Worm (Caenorhabditis elegans) whole organism, L4 larva: ENCODE measurements around the gene lin-13.
A peak's percentile ranks its signal among the peaks of the same experiment; 100 is the strongest.

Experiments
- F26F4.8 ChIP-seq: fragments of 200-800 bp; sonication (Bioruptor generic); conservative IDR thresholded peaks from 2 replicates; pipeline ENCODE4 v1.3.6; 2022; ENCODE audit warnings: missing genetic modification characterization, missing compliant biosample characterization
- T20F7.1 ChIP-seq: fragments of 200-800 bp; sonication (Bioruptor generic); optimal IDR thresholded peaks from 2 replicates; lab custom pipeline; 2018; ENCODE audit warnings: mild to moderate bottlenecking, missing genetic modification characterization, missing compliant biosample characterization
- T26A8.4 ChIP-seq: fragments of 200-800 bp; sonication (Bioruptor generic); IDR thresholded peaks from 2 replicates; pipeline ENCODE4 v1.3.6; 2022; ENCODE audit warnings: missing genetic modification characterization, missing compliant biosample characterization
- Y48G9A.11 ChIP-seq: fragments of 200-800 bp; sonication (Bioruptor generic); IDR thresholded peaks from 2 replicates; pipeline ENCODE4 v1.3.6; 2022; ENCODE audit warnings: missing genetic modification reagents, missing genetic modification characterization, missing compliant biosample characterization
- Y5F2A.4 ChIP-seq: fragments of 200-800 bp; sonication (Bioruptor generic); optimal IDR thresholded peaks from 2 replicates; lab custom pipeline; 2018; ENCODE audit warnings: mild to moderate bottlenecking, missing genetic modification characterization, missing compliant biosample characterization
- aha-1 ChIP-seq: fragments of 150-350 bp; peaks from one replicate; lab custom pipeline; 2014; ENCODE audit warnings: missing biosample characterization, missing genetic modification characterization
- attf-4 ChIP-seq: sonication (generic microtip); optimal IDR thresholded peaks from 3 replicates; lab custom pipeline; 2017; ENCODE audit warnings: missing biosample characterization, missing genetic modification characterization
- ceh-62 ChIP-seq: sonication (generic microtip); optimal IDR thresholded peaks from 2 replicates; lab custom pipeline; 2017; ENCODE audit warnings: missing biosample characterization, missing genetic modification characterization
- daf-12 ChIP-seq: fragments of 150-350 bp; optimal IDR thresholded peaks from 2 replicates; lab custom pipeline; 2014; ENCODE audit warnings: missing biosample characterization, missing genetic modification reagents, missing genetic modification characterization
- daf-16 ChIP-seq, 3 experiments: sonication (generic microtip); optimal IDR thresholded peaks; 2 replicates each; lab custom pipeline; 2016 to 2017; ENCODE audit warnings: missing genetic modification characterization in 3 of 3, missing genetic modification reagents in 3 of 3, mild to moderate bottlenecking in 2 of 3, missing compliant biosample characterization in 2 of 3, missing biosample characterization in 1 of 3, moderate library complexity in 1 of 3
- daf-19 ChIP-seq: fragments of 200-800 bp; sonication (Bioruptor generic); conservative IDR thresholded peaks from 2 replicates; pipeline ENCODE4 v1.3.6; 2022; ENCODE audit warnings: missing genetic modification characterization, missing compliant biosample characterization
- daf-8 ChIP-seq: fragments of 200-800 bp; sonication (Bioruptor generic); IDR thresholded peaks from 2 replicates; pipeline ENCODE4 v1.3.6; 2022; ENCODE audit warnings: missing genetic modification characterization, missing compliant biosample characterization
- dmd-6 ChIP-seq: fragments of 200-800 bp; sonication (Bioruptor generic); IDR thresholded peaks from 2 replicates; pipeline ENCODE4 v1.3.6; 2022; ENCODE audit warnings: missing genetic modification reagents, missing genetic modification characterization, missing compliant biosample characterization
- dve-1 ChIP-seq: sonication (generic microtip); optimal IDR thresholded peaks from 2 replicates; lab custom pipeline; 2017; ENCODE audit warnings: antibody characterized with exemption, mild to moderate bottlenecking, missing genetic modification characterization, missing compliant biosample characterization; ENCODE audit not compliant: insufficient read depth
- egl-43 ChIP-seq: fragments of 200-800 bp; sonication (Bioruptor generic); IDR thresholded peaks from 2 replicates; pipeline ENCODE4 v1.3.6; 2022; ENCODE audit warnings: missing genetic modification reagents, missing genetic modification characterization, missing compliant biosample characterization
- gei-8 ChIP-seq: fragments of 200-800 bp; sonication (Bioruptor generic); optimal IDR thresholded peaks from 2 replicates; lab custom pipeline; 2018; ENCODE audit warnings: mild to moderate bottlenecking, missing genetic modification characterization, missing compliant biosample characterization
- hlh-11 ChIP-seq: fragments of 200-800 bp; sonication (Bioruptor generic); optimal IDR thresholded peaks from 2 replicates; lab custom pipeline; 2018; ENCODE audit warnings: mild to moderate bottlenecking, missing genetic modification characterization, missing compliant biosample characterization
- hlh-30 ChIP-seq: sonication (generic microtip); optimal IDR thresholded peaks from 2 replicates; lab custom pipeline; 2017; ENCODE audit warnings: antibody characterized with exemption, mild to moderate bottlenecking, missing genetic modification characterization, missing compliant biosample characterization; ENCODE audit not compliant: insufficient read depth
- hmg-1.1 ChIP-seq: fragments of 200-800 bp; sonication (Bioruptor generic); IDR thresholded peaks from 2 replicates; pipeline ENCODE4 v1.3.6; 2022; ENCODE audit warnings: missing genetic modification reagents, missing genetic modification characterization, missing compliant biosample characterization
- lin-1 ChIP-seq: fragments of 200-800 bp; sonication (Bioruptor generic); IDR thresholded peaks from 2 replicates; pipeline ENCODE4 v1.3.6; 2022; ENCODE audit warnings: missing genetic modification reagents, missing genetic modification characterization, missing compliant biosample characterization
- lin-15B ChIP-seq: fragments of 150-350 bp; sonication (generic microtip); optimal IDR thresholded peaks from 3 replicates; lab custom pipeline; 2014; ENCODE audit warnings: missing biosample characterization, missing genetic modification characterization
- lsy-2 ChIP-seq, 2 experiments: fragments of 150-350 bp in 1 of 2; sonication (generic microtip) in 1 of 2; optimal IDR thresholded peaks; 2 replicates each; lab custom pipeline; 2014 to 2017; ENCODE audit warnings: missing biosample characterization in 2 of 2, missing genetic modification characterization in 2 of 2
- madf-5 ChIP-seq, 2 experiments: fragments of 200-800 bp; sonication (Bioruptor generic); IDR thresholded peaks; 2 replicates each; pipeline ENCODE4 v1.3.6; 2022; ENCODE audit warnings: missing compliant biosample characterization in 2 of 2, missing genetic modification characterization in 2 of 2
- mxl-2 ChIP-seq: fragments of 200-800 bp; sonication (Bioruptor generic); conservative IDR thresholded peaks from 2 replicates; pipeline ENCODE4 v1.3.6; 2022; ENCODE audit warnings: missing genetic modification reagents, missing genetic modification characterization, missing compliant biosample characterization
- mxl-3 ChIP-seq: fragments of 200-800 bp; sonication (Bioruptor generic); optimal IDR thresholded peaks from 2 replicates; lab custom pipeline; 2018; ENCODE audit warnings: mild to moderate bottlenecking, missing genetic modification characterization, missing compliant biosample characterization
- nhr-28 ChIP-seq: fragments of 150-350 bp; optimal IDR thresholded peaks from 2 replicates; lab custom pipeline; 2014; ENCODE audit warnings: missing biosample characterization, missing genetic modification characterization
- nhr-41 ChIP-seq: fragments of 200-800 bp; sonication (Bioruptor generic); IDR thresholded peaks from 2 replicates; pipeline ENCODE4 v1.3.6; 2022; ENCODE audit warnings: missing genetic modification reagents, missing genetic modification characterization, missing compliant biosample characterization
- nhr-42 ChIP-seq: fragments of 200-800 bp; sonication (Bioruptor generic); IDR thresholded peaks from 2 replicates; pipeline ENCODE4 v1.3.6; 2022; ENCODE audit warnings: missing genetic modification characterization, missing compliant biosample characterization
- nhr-77 ChIP-seq: fragments of 150-350 bp; optimal IDR thresholded peaks from 2 replicates; lab custom pipeline; 2014; ENCODE audit warnings: missing biosample characterization, missing genetic modification characterization
- pha-4 ChIP-seq, 2 experiments: fragments of 150-350 bp in 1 of 2; fragments of 200-800 bp in 1 of 2; sonication (Bioruptor generic) in 1 of 2; IDR thresholded peaks in 1 of 2; optimal IDR thresholded peaks in 1 of 2; 2 replicates each; pipeline versions ENCODE4 v1.3.6 to Lab custom; 2014 to 2022; ENCODE audit warnings: missing genetic modification characterization in 2 of 2, missing genetic modification reagents in 2 of 2, missing biosample characterization in 1 of 2, missing compliant biosample characterization in 1 of 2
- php-3 ChIP-seq: fragments of 200-800 bp; sonication (Bioruptor generic); IDR thresholded peaks from 2 replicates; pipeline ENCODE4 v1.3.6; 2022; ENCODE audit warnings: missing genetic modification reagents, missing genetic modification characterization, missing compliant biosample characterization
- pqm-1 ChIP-seq: sonication (generic microtip); optimal IDR thresholded peaks from 2 replicates; lab custom pipeline; 2017; ENCODE audit warnings: missing biosample characterization, missing genetic modification characterization
- saeg-2 ChIP-seq: fragments of 200-800 bp; sonication (Bioruptor generic); IDR thresholded peaks from 2 replicates; pipeline ENCODE4 v1.3.6; 2022; ENCODE audit warnings: missing genetic modification reagents, missing genetic modification characterization, missing compliant biosample characterization
- tag-97 ChIP-seq: fragments of 200-800 bp; sonication (Bioruptor generic); IDR thresholded peaks from 2 replicates; pipeline ENCODE4 v1.3.6; 2022; ENCODE audit warnings: missing genetic modification characterization, missing compliant biosample characterization
- tra-1 ChIP-seq: fragments of 200-800 bp; sonication (Bioruptor generic); IDR thresholded peaks from 2 replicates; pipeline ENCODE4 v1.3.6; 2022; ENCODE audit warnings: missing genetic modification reagents, missing genetic modification characterization, missing compliant biosample characterization
- unc-62 ChIP-seq, 3 experiments: fragments of 150-350 bp in 1 of 3; sonication (generic microtip); optimal IDR thresholded peaks in 2 of 3; peaks in 1 of 3; 1 replicate in 1 of 3; 2 replicates in 2 of 3; lab custom pipeline; 2014 to 2017; ENCODE audit warnings: missing biosample characterization in 3 of 3, missing genetic modification characterization in 3 of 3, missing genetic modification reagents in 3 of 3, missing genotype in 1 of 3
- zfp-3 ChIP-seq: fragments of 200-800 bp; sonication (Bioruptor generic); conservative IDR thresholded peaks from 2 replicates; pipeline ENCODE4 v1.3.6; 2022; ENCODE audit warnings: missing genetic modification reagents, missing genetic modification characterization, missing compliant biosample characterization
- zip-2 ChIP-seq: fragments of 150-350 bp; optimal IDR thresholded peaks from 2 replicates; lab custom pipeline; 2014; ENCODE audit warnings: missing biosample characterization, missing genetic modification characterization

Gene lin-13

DNA sequence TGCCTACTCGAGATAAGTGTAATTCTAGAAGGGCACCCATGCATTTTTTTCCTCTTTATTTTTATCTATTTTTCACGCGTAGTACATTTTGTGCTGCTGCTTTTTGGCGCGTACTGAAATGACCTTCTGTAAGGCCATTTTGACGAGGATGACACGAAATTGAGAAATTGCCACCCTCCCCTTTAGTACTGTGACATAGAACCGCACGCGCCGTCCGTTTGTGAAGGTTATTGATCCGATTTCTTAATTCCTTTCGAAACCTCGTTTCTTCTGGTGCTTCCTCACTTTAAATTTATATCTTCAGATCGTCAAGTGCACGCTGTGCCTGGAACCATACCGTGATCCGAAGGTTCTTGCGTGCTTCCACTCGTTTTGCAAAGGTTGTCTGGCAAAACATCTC lies 21.8 kb upstream of the lin-13 start:
- TF ChIP-seq aha-1 (tag; lab: Kevin White, UChicago) (peak; percentile 36), daf-16 (GFP tag; optimal IDR thresholded peaks at IDR 0.05; lab: Kevin White, UChicago) (no peak), daf-16 (tag; optimal IDR thresholded peaks at IDR 0.05; lab: Kevin White, UChicago) (no peak), egl-43 (GFP tag; lab: Robert Waterston, UW) (0 out of 2 replicates have a peak, but pooled peaks have one; percentile 21), ceh-62 (no peak)
- TF ChIP-seq, all 104 proteins: peak for 2

- TF ChIP-seq mxl-3 (GFP tag; lab: Kevin White, UChicago): peak; percentile 68
- peak; percentile 30; the same call in 1 of the 2 replicates for TF ChIP-seq zfp-3 (GFP tag; lab: Robert Waterston, UW)
- TF ChIP-seq gei-8 (GFP tag; lab: Kevin White, UChicago): no peak
- peak; percentile 87 for TF ChIP-seq pqm-1 (tag; lab: Kevin White, UChicago)
- no peak for TF ChIP-seq T26A8.4
- TF ChIP-seq hlh-30 (tag; lab: Kevin White, UChicago): peak; percentile 22
- TF ChIP-seq mxl-2 (GFP tag; lab: Robert Waterston, UW): no peak
- TF ChIP-seq zip-2 (tag; lab: Kevin White, UChicago): no peak
- no peak for TF ChIP-seq Y5F2A.4 (GFP tag; lab: Kevin White, UChicago)
- peak; percentile 75 for TF ChIP-seq dmd-6 (GFP tag; lab: Robert Waterston, UW)
- TF ChIP-seq daf-12 (tag; lab: Kevin White, UChicago): no peak
- peak; percentile 50 for TF ChIP-seq php-3
- TF ChIP-seq attf-4: no peak
- no peak for TF ChIP-seq ceh-62
- peak in 1 of 2 experiments; percentile 2 for TF ChIP-seq unc-62 (GFP tag; optimal IDR thresholded peaks at IDR 0.05 in 1 of 2; lab: Kevin White, UChicago)
- TF ChIP-seq unc-62 (tag; optimal IDR thresholded peaks at IDR 0.05; lab: Kevin White, UChicago): no peak
- TF ChIP-seq lsy-2 (tag; optimal IDR thresholded peaks at IDR 0.05; lab: Kevin White, UChicago): peak in 1 of 2 experiments; percentile 43
- no peak for TF ChIP-seq lin-15B (tag; lab: Kevin White, UChicago)
- peak; percentile 88 for TF ChIP-seq nhr-28 (tag; lab: Kevin White, UChicago)
- TF ChIP-seq nhr-77 (tag; lab: Kevin White, UChicago): peak; percentile 5
- no peak for TF ChIP-seq daf-19 (GFP tag; lab: Robert Waterston, UW)
- 0 out of 4 replicates have a peak, but pooled peaks of 1 of the 2 experiments have one; percentile 27 for TF ChIP-seq madf-5 (GFP tag; IDR thresholded peaks at IDR 0.05; lab: Robert Waterston, UW)
- TF ChIP-seq tag-97 (GFP tag; lab: Robert Waterston, UW): no peak
- no peak for TF ChIP-seq F26F4.8 (GFP tag; lab: Robert Waterston, UW)
- no peak for TF ChIP-seq pha-4 (GFP tag; IDR thresholded peaks at IDR 0.05; lab: Robert Waterston, UW)
- TF ChIP-seq pha-4 (tag; optimal IDR thresholded peaks at IDR 0.05; lab: Kevin White, UChicago): no peak
- no peak for TF ChIP-seq Y48G9A.11 (GFP tag; lab: Robert Waterston, UW)
- TF ChIP-seq lin-1 (GFP tag; lab: Robert Waterston, UW): no peak
- TF ChIP-seq hlh-11: peak; percentile 74
- TF ChIP-seq nhr-41 (GFP tag; lab: Robert Waterston, UW): no peak
- no peak for TF ChIP-seq daf-16 (GFP tag; optimal IDR thresholded peaks at IDR 0.05; lab: Kevin White, UChicago)
- peak; percentile 75 for TF ChIP-seq daf-16 (tag; optimal IDR thresholded peaks at IDR 0.05; lab: Kevin White, UChicago)
- TF ChIP-seq saeg-2 (GFP tag; lab: Robert Waterston, UW): no peak
- no peak for TF ChIP-seq daf-8 (GFP tag; lab: Robert Waterston, UW)
- peak; percentile 81 for TF ChIP-seq dve-1 (tag; lab: Kevin White, UChicago)
- peak; percentile 62 for TF ChIP-seq T20F7.1
- TF ChIP-seq nhr-42 (GFP tag; lab: Robert Waterston, UW): no peak
- TF ChIP-seq hmg-1.1 (GFP tag; lab: Robert Waterston, UW): peak; percentile 17; the same call in 1 of the 2 replicates
- TF ChIP-seq tra-1 (GFP tag; lab: Robert Waterston, UW): peak; percentile 44; the same call in 1 of the 2 replicates
Measured at ce11 chrIII:7730331-7730730, 21.0 kb upstream of the lin-13 start.
